Fruit fly (Drosophila melanogaster) whole organism, embryonic: ENCODE data around the gene Pgant7.

Experiments used
- ATbp ChIP-seq: fragments of 200-800 bp; sonication (Bioruptor generic); optimal IDR thresholded peaks from 2 replicates; lab custom pipeline; 2017; ENCODE audit warnings: missing biosample characterization, mild to moderate bottlenecking, missing genetic modification characterization, missing genetic modification reagents
- Awh ChIP-seq: fragments of 200-800 bp; sonication (Bioruptor generic); IDR thresholded peaks from 2 replicates; pipeline ENCODE4, ENCODE4 v1.3.6; 2022; ENCODE audit warnings: missing biosample characterization, missing genetic modification characterization
- B-H2 ChIP-seq: fragments of 200-800 bp; sonication (Bioruptor generic); optimal IDR thresholded peaks from 2 replicates; lab custom pipeline; 2018; ENCODE audit warnings: missing biosample characterization, mild to moderate bottlenecking, missing genetic modification characterization
- Bdp1 ChIP-seq: fragments of 200-800 bp; sonication (Bioruptor generic); optimal IDR thresholded peaks from 3 replicates; lab custom pipeline; 2016; ENCODE audit warnings: missing biosample characterization, missing genetic modification characterization
- CG10979 ChIP-seq: fragments of 200-800 bp; sonication (Bioruptor generic); optimal IDR thresholded peaks from 2 replicates; lab custom pipeline; 2018; ENCODE audit warnings: missing biosample characterization, mild to moderate bottlenecking, missing genetic modification characterization, moderate library complexity
- CG11456 ChIP-seq: fragments of 200-800 bp; sonication (Bioruptor generic); IDR thresholded peaks from 3 replicates; pipeline ENCODE4 v1.3.6; 2022; ENCODE audit warnings: missing biosample characterization, missing genetic modification characterization
- CG1233 ChIP-seq: fragments of 200-800 bp; sonication (Bioruptor generic); optimal IDR thresholded peaks from 4 replicates; lab custom pipeline; 2018; ENCODE audit warnings: missing biosample characterization, mild to moderate bottlenecking, missing genetic modification characterization
- CG13296 ChIP-seq: fragments of 200-800 bp; sonication (Bioruptor generic); optimal IDR thresholded peaks from 3 replicates; lab custom pipeline; 2018; ENCODE audit warnings: missing biosample characterization, mild to moderate bottlenecking, missing genetic modification characterization
- CG13894 ChIP-seq: fragments of 200-800 bp; sonication (Bioruptor generic); optimal IDR thresholded peaks from 3 replicates; lab custom pipeline; 2018; ENCODE audit warnings: missing biosample characterization, mild to moderate bottlenecking, missing genetic modification characterization, moderate library complexity
- CG16815 ChIP-seq: fragments of 200-800 bp; sonication (Bioruptor generic); optimal IDR thresholded peaks from 3 replicates; lab custom pipeline; 2017; ENCODE audit warnings: missing biosample characterization, mild to moderate bottlenecking, missing genetic modification characterization
- CG1792 ChIP-seq: fragments of 200-800 bp; sonication (Bioruptor generic); optimal IDR thresholded peaks from 2 replicates; lab custom pipeline; 2016; ENCODE audit warnings: missing biosample characterization, missing genetic modification characterization
- CG2678 ChIP-seq: fragments of 200-800 bp; sonication (Bioruptor generic); optimal IDR thresholded peaks from 3 replicates; lab custom pipeline; 2019; ENCODE audit warnings: missing biosample characterization, mild to moderate bottlenecking, missing genetic modification characterization, moderate library complexity
- CG34224 ChIP-seq: fragments of 200-800 bp; sonication (Bioruptor generic); IDR thresholded peaks from 3 replicates; pipeline ENCODE4 v1.3.6; 2022; ENCODE audit warnings: missing biosample characterization, missing genetic modification characterization; ENCODE audit not compliant: partially characterized antibody
- CG6175 ChIP-seq: fragments of 200-800 bp; sonication (Bioruptor generic); IDR thresholded peaks from 3 replicates; pipeline ENCODE4 v1.3.6; 2022; ENCODE audit warnings: missing biosample characterization, missing genetic modification characterization
- CG8281 ChIP-seq: fragments of 200-800 bp; sonication (Bioruptor generic); optimal IDR thresholded peaks from 2 replicates; lab custom pipeline; 2018; ENCODE audit warnings: missing biosample characterization, mild to moderate bottlenecking, missing genetic modification characterization, moderate library complexity
- CG9876 ChIP-seq: fragments of 200-800 bp; sonication (Bioruptor generic); optimal IDR thresholded peaks from 2 replicates; lab custom pipeline; 2016; ENCODE audit warnings: missing biosample characterization, missing genetic modification characterization
- D19B ChIP-seq: fragments of 200-800 bp; sonication (Bioruptor generic); optimal IDR thresholded peaks from 2 replicates; lab custom pipeline; 2017; ENCODE audit warnings: missing biosample characterization, mild to moderate bottlenecking, missing genetic modification characterization
- Dip2 ChIP-seq: fragments of 200-800 bp; sonication (Bioruptor generic); IDR thresholded peaks from 2 replicates; pipeline ENCODE4 v1.3.6; 2022; ENCODE audit warnings: missing biosample characterization, missing genetic modification characterization
- Drgx ChIP-seq: fragments of 200-800 bp; sonication (Bioruptor generic); IDR thresholded peaks from 2 replicates; pipeline ENCODE4 v1.3.6; 2022; ENCODE audit warnings: missing biosample characterization, missing genetic modification characterization
- Ets97D ChIP-seq: fragments of 200-800 bp; sonication (Bioruptor generic); optimal IDR thresholded peaks from 3 replicates; lab custom pipeline; 2016; ENCODE audit warnings: missing biosample characterization, missing genetic modification characterization
- H15 ChIP-seq: fragments of 200-800 bp; sonication (Bioruptor generic); IDR thresholded peaks from 3 replicates; pipeline ENCODE4 v1.3.6; 2022; ENCODE audit warnings: missing biosample characterization, missing genetic modification characterization
- H2.0 ChIP-seq: fragments of 200-800 bp; sonication (Bioruptor generic); IDR thresholded peaks from 2 replicates; pipeline ENCODE4 v1.3.6; 2022; ENCODE audit warnings: missing biosample characterization, missing genetic modification characterization
- Hr78 ChIP-seq, 2 experiments: fragments of 200-800 bp in 1 of 2; fragments of >200 bp in 1 of 2; sonication (Bioruptor generic) in 1 of 2; optimal IDR thresholded peaks; 2 replicates each; lab custom pipeline; 2017 to 2019; ENCODE audit warnings: missing biosample characterization in 2 of 2, missing genetic modification characterization in 2 of 2, mild to moderate bottlenecking in 1 of 2, moderate library complexity in 1 of 2
- Nf-YC ChIP-seq: fragments of 200-800 bp; optimal IDR thresholded peaks from 3 replicates; lab custom pipeline; 2019; ENCODE audit warnings: missing biosample characterization, mild to moderate bottlenecking, missing genetic modification characterization, moderate library complexity
- PHDP ChIP-seq: fragments of 200-800 bp; sonication (Bioruptor generic); optimal IDR thresholded peaks from 3 replicates; lab custom pipeline; 2018; ENCODE audit warnings: missing biosample characterization, mild to moderate bottlenecking, missing genetic modification characterization, moderate library complexity
- Ravus ChIP-seq: fragments of 200-800 bp; sonication (Bioruptor generic); IDR thresholded peaks from 2 replicates; pipeline ENCODE4 v1.3.6; 2022; ENCODE audit warnings: missing biosample characterization, missing genetic modification characterization
- YL-1 ChIP-seq: fragments of 200-800 bp; sonication (Bioruptor generic); optimal IDR thresholded peaks from 3 replicates; lab custom pipeline; 2017; ENCODE audit warnings: missing biosample characterization, mild to moderate bottlenecking, missing genetic modification characterization
- chn ChIP-seq: fragments of 200-800 bp; sonication (Bioruptor generic); optimal IDR thresholded peaks from 2 replicates; lab custom pipeline; 2016; ENCODE audit warnings: missing biosample characterization, missing genetic modification characterization
- crol ChIP-seq: fragments of 200-800 bp; sonication (Bioruptor generic); IDR thresholded peaks from 2 replicates; pipeline ENCODE4 v1.3.6; 2022; ENCODE audit warnings: missing biosample characterization, missing genetic modification characterization
- dmrt11E ChIP-seq: fragments of 200-800 bp; sonication (Bioruptor generic); optimal IDR thresholded peaks from 3 replicates; lab custom pipeline; 2018; ENCODE audit warnings: missing biosample characterization, mild to moderate bottlenecking, missing genetic modification characterization, moderate library complexity
- dmrt99B ChIP-seq: fragments of 200-800 bp; sonication (Bioruptor generic); optimal IDR thresholded peaks from 2 replicates; lab custom pipeline; 2018; ENCODE audit warnings: missing biosample characterization, mild to moderate bottlenecking, missing genetic modification characterization, moderate library complexity
- esg ChIP-seq: fragments of 200-800 bp; sonication (Bioruptor generic); conservative IDR thresholded peaks from 2 replicates; pipeline ENCODE4 v1.3.6; 2022; ENCODE audit warnings: missing biosample characterization, missing genetic modification characterization
- fd64A ChIP-seq: fragments of 200-800 bp; sonication (Bioruptor generic); optimal IDR thresholded peaks from 3 replicates; lab custom pipeline; 2018; ENCODE audit warnings: missing biosample characterization, mild to moderate bottlenecking, missing genetic modification characterization
- grau ChIP-seq: fragments of 200-800 bp; optimal IDR thresholded peaks from 3 replicates; lab custom pipeline; 2019; ENCODE audit warnings: missing biosample characterization, mild to moderate bottlenecking, missing genetic modification characterization, moderate library complexity
- gro ChIP-seq: fragments of 200-800 bp; sonication (Bioruptor generic); optimal IDR thresholded peaks from 2 replicates; lab custom pipeline; 2016; ENCODE audit warnings: missing biosample characterization, missing genetic modification characterization
- gsb-n ChIP-seq: fragments of 200-800 bp; sonication (Bioruptor generic); optimal IDR thresholded peaks from 3 replicates; lab custom pipeline; 2018; ENCODE audit warnings: missing biosample characterization, mild to moderate bottlenecking, missing genetic modification characterization
- ham ChIP-seq: fragments of 200-800 bp; sonication (Bioruptor generic); IDR thresholded peaks from 2 replicates; pipeline ENCODE4 v1.3.6; 2022; ENCODE audit warnings: missing biosample characterization, missing genetic modification characterization
- hth ChIP-seq: fragments of >200 bp; optimal IDR thresholded peaks from 2 replicates; lab custom pipeline; 2017; ENCODE audit warnings: inconsistent platforms
- insv ChIP-seq, 2 experiments: fragments of 200-800 bp; sonication (Bioruptor generic); optimal IDR thresholded peaks; 3 replicates each; lab custom pipeline; 2016 to 2018; ENCODE audit warnings: missing biosample characterization in 2 of 2, missing genetic modification characterization in 2 of 2
- inv ChIP-seq: fragments of 200-800 bp; sonication (Bioruptor generic); IDR thresholded peaks from 2 replicates; pipeline ENCODE4 v1.3.6; 2022; ENCODE audit warnings: missing biosample characterization, missing genetic modification characterization; ENCODE audit not compliant: partially characterized antibody
- luna ChIP-seq: fragments of 200-800 bp; sonication (Bioruptor generic); optimal IDR thresholded peaks from 2 replicates; lab custom pipeline; 2016; ENCODE audit warnings: missing biosample characterization, missing genetic modification characterization
- pita ChIP-seq: fragments of 200-800 bp; sonication (Bioruptor generic); optimal IDR thresholded peaks from 2 replicates; lab custom pipeline; 2017; ENCODE audit warnings: missing biosample characterization, mild to moderate bottlenecking, missing genetic modification characterization
- psq ChIP-seq: fragments of 200-800 bp; sonication (Bioruptor generic); optimal IDR thresholded peaks from 2 replicates; lab custom pipeline; 2017; ENCODE audit warnings: missing biosample characterization, missing genetic modification characterization
- pzg ChIP-seq: fragments of 200-800 bp; sonication (Bioruptor generic); optimal IDR thresholded peaks from 3 replicates; lab custom pipeline; 2018; ENCODE audit warnings: missing biosample characterization, mild to moderate bottlenecking, missing genetic modification characterization, moderate library complexity
- sisA ChIP-seq: fragments of 200-800 bp; sonication (Bioruptor generic); IDR thresholded peaks from 2 replicates; pipeline ENCODE4 v1.3.6; 2022; ENCODE audit warnings: missing biosample characterization, missing genetic modification characterization
- sr ChIP-seq: fragments of 200-800 bp; sonication (Bioruptor generic); IDR thresholded peaks from 3 replicates; pipeline ENCODE4 v1.3.6; 2022; ENCODE audit warnings: missing biosample characterization, missing genetic modification characterization
- stc ChIP-seq: fragments of 200-800 bp; sonication (Bioruptor generic); IDR thresholded peaks from 2 replicates; pipeline ENCODE4 v1.3.6; 2022; ENCODE audit warnings: missing biosample characterization, missing genetic modification characterization
- tap ChIP-seq: fragments of 200-800 bp; optimal IDR thresholded peaks from 3 replicates; lab custom pipeline; 2019; ENCODE audit warnings: missing biosample characterization, mild to moderate bottlenecking, missing genetic modification characterization, moderate library complexity
- tio ChIP-seq: fragments of 200-800 bp; sonication (Bioruptor generic); optimal IDR thresholded peaks from 2 replicates; lab custom pipeline; 2017; ENCODE audit warnings: missing biosample characterization, missing genetic modification characterization, inconsistent platforms
- trh ChIP-seq: fragments of 200-800 bp; sonication (Bioruptor generic); optimal IDR thresholded peaks from 2 replicates; lab custom pipeline; 2016; ENCODE audit warnings: missing biosample characterization, missing genetic modification characterization
- unc-4 ChIP-seq: fragments of 200-800 bp; sonication (Bioruptor generic); IDR thresholded peaks from 2 replicates; pipeline ENCODE4 v1.3.6; 2022; ENCODE audit warnings: missing biosample characterization, missing genetic modification characterization; ENCODE audit not compliant: partially characterized antibody
- zfh2 ChIP-seq: fragments of 200-800 bp; sonication (Bioruptor generic); optimal IDR thresholded peaks from 2 replicates; lab custom pipeline; 2016; ENCODE audit warnings: missing biosample characterization, missing genetic modification characterization

The Pgant7 gene

DNA sequence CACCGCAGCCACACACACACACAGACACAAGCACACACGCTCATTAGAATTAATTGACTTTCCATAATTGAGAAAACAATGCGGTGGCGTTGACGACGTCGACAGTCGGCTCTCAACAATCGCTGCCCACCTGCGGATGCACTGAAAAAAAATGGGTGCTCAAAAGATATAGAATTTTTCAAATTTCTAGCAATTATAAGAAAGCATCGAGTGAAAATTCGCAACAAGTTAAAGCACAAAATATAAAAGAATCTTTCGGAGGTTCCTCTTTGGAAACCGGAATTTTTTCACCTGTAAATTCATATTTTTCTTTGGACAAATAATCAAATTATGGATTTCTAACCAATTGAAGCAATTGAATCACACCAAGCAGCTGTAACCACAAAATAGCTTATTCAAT lies 42.1 kb upstream of the Pgant7 start (continued):
- TF ChIP-seq crol: no peak
- TF ChIP-seq luna (GFP tag; lab: Kevin White, UChicago): no peak
- TF ChIP-seq pzg (GFP tag; lab: Kevin White, UChicago): no peak
- TF ChIP-seq CG13894: no peak
- TF ChIP-seq D19B (GFP tag; lab: Kevin White, UChicago): no peak
- no peak for TF ChIP-seq CG16815 (GFP tag; lab: Kevin White, UChicago)
- TF ChIP-seq CG6175: no peak
- TF ChIP-seq Drgx (GFP tag; lab: Robert Waterston, UW): peak; percentile 60
- TF ChIP-seq hth (lab: Kevin White, UChicago): no peak
- no peak for TF ChIP-seq Bdp1 (GFP tag; lab: Kevin White, UChicago)
- no peak for TF ChIP-seq CG11456
- no peak for TF ChIP-seq CG1792 (GFP tag; lab: Kevin White, UChicago)
- TF ChIP-seq B-H2 (GFP tag; lab: Kevin White, UChicago): no peak
- no peak for TF ChIP-seq fd64A
- TF ChIP-seq gsb-n (tag; lab: Kevin White, UChicago): no peak
- no peak for TF ChIP-seq CG1233 (GFP tag; lab: Kevin White, UChicago)
- TF ChIP-seq insv (GFP tag; optimal IDR thresholded peaks at IDR 0.05; lab: Kevin White, UChicago): no peak
- peak; percentile 13 for TF ChIP-seq grau (tag; lab: Kevin White, UChicago)
- no peak for TF ChIP-seq inv (GFP tag; lab: Robert Waterston, UW)
- TF ChIP-seq pita: no peak
- no peak for TF ChIP-seq CG13296 (GFP tag; lab: Kevin White, UChicago)
- peak; percentile 15 for TF ChIP-seq ATbp (GFP tag; lab: Kevin White, UChicago)
- TF ChIP-seq esg (GFP tag; lab: Robert Waterston, UW): no peak
- TF ChIP-seq H2.0: no peak
- TF ChIP-seq CG9876 (GFP tag; lab: Kevin White, UChicago): no peak
- no peak for TF ChIP-seq unc-4 (GFP tag; lab: Robert Waterston, UW)
- TF ChIP-seq stc (GFP tag; lab: Robert Waterston, UW): 0 out of 2 replicates have a peak, but pooled peaks have one; percentile 14
- peak; percentile 45 for TF ChIP-seq dmrt11E (tag; lab: Kevin White, UChicago)
- no peak for TF ChIP-seq Ravus (GFP tag; lab: Robert Waterston, UW)
- peak; percentile 37 for TF ChIP-seq CG2678 (tag; lab: Kevin White, UChicago)
- TF ChIP-seq YL-1 (GFP tag; lab: Kevin White, UChicago): no peak
- TF ChIP-seq zfh2: no peak
- TF ChIP-seq CG8281 (tag; lab: Kevin White, UChicago): no peak
- no peak for TF ChIP-seq Nf-YC (tag; lab: Kevin White, UChicago)
- no peak for TF ChIP-seq CG34224 (GFP tag; lab: Robert Waterston, UW)
- peak; percentile 19 for TF ChIP-seq PHDP
- no peak for TF ChIP-seq Hr78 (GFP tag; optimal IDR thresholded peaks at IDR 0.05; lab: Kevin White, UChicago)
- peak; percentile 38; the same call in 1 of the 2 replicates for TF ChIP-seq sisA (GFP tag; lab: Robert Waterston, UW)
- no peak for TF ChIP-seq chn (GFP tag; lab: Kevin White, UChicago)
- TF ChIP-seq psq: no peak
- no peak for TF ChIP-seq gro (GFP tag; lab: Kevin White, UChicago)
- peak; percentile 18 for TF ChIP-seq tio
- no peak for TF ChIP-seq H15 (GFP tag; lab: Robert Waterston, UW)
- no peak for TF ChIP-seq trh (GFP tag; lab: Kevin White, UChicago)
- no peak for TF ChIP-seq tap (tag; lab: Kevin White, UChicago)
- TF ChIP-seq Ets97D: no peak
- no peak for TF ChIP-seq Dip2 (GFP tag; lab: Robert Waterston, UW)
- TF ChIP-seq dmrt99B: peak; percentile 17
- no peak for TF ChIP-seq sr (GFP tag; lab: Robert Waterston, UW)
- peak; percentile 49 for TF ChIP-seq CG10979 (tag; lab: Kevin White, UChicago)
- TF ChIP-seq ham (GFP tag; lab: Robert Waterston, UW): no peak
- no peak for TF ChIP-seq Awh
